Fruit fly (Drosophila melanogaster) whole organism, embryonic: ENCODE measurements around the gene CG5849.

Source experiments
- B-H1 ChIP-seq: fragments of 200-800 bp; sonication (Bioruptor generic); IDR thresholded peaks from 3 replicates; pipeline ENCODE4 v1.3.6; 2022; ENCODE audit warnings: missing biosample characterization, missing genetic modification characterization
- CG10462 ChIP-seq: fragments of 200-800 bp; sonication (Bioruptor generic); optimal IDR thresholded peaks from 2 replicates; lab custom pipeline; 2016; ENCODE audit warnings: missing biosample characterization, missing genetic modification characterization
- CG11085 ChIP-seq: fragments of 200-800 bp; sonication (Bioruptor generic); IDR thresholded peaks from 2 replicates; pipeline ENCODE4 v1.3.6; 2022; ENCODE audit warnings: missing biosample characterization, missing genetic modification characterization
- CG12236 ChIP-seq: fragments of 200-800 bp; sonication (Bioruptor generic); optimal IDR thresholded peaks from 2 replicates; lab custom pipeline; 2016; ENCODE audit warnings: missing biosample characterization, missing genetic modification characterization
- CG1233 ChIP-seq: fragments of 200-800 bp; sonication (Bioruptor generic); optimal IDR thresholded peaks from 4 replicates; lab custom pipeline; 2018; ENCODE audit warnings: missing biosample characterization, mild to moderate bottlenecking, missing genetic modification characterization
- CG13894 ChIP-seq: fragments of 200-800 bp; sonication (Bioruptor generic); optimal IDR thresholded peaks from 3 replicates; lab custom pipeline; 2018; ENCODE audit warnings: missing biosample characterization, mild to moderate bottlenecking, missing genetic modification characterization, moderate library complexity
- CG16779 ChIP-seq: fragments of 200-800 bp; sonication (Bioruptor generic); IDR thresholded peaks from 2 replicates; pipeline ENCODE4 v1.3.6; 2022; ENCODE audit warnings: missing biosample characterization, missing genetic modification characterization
- CG16815 ChIP-seq: fragments of 200-800 bp; sonication (Bioruptor generic); optimal IDR thresholded peaks from 3 replicates; lab custom pipeline; 2017; ENCODE audit warnings: missing biosample characterization, mild to moderate bottlenecking, missing genetic modification characterization
- CG17802 ChIP-seq: fragments of 200-800 bp; sonication (Bioruptor generic); optimal IDR thresholded peaks from 2 replicates; lab custom pipeline; 2018; ENCODE audit warnings: missing biosample characterization, mild to moderate bottlenecking, missing genetic modification characterization, moderate library complexity
- CG17912 ChIP-seq: fragments of 200-800 bp; sonication (Bioruptor generic); optimal IDR thresholded peaks from 2 replicates; lab custom pipeline; 2018; ENCODE audit warnings: missing biosample characterization, mild to moderate bottlenecking, missing genetic modification characterization
- CG18262 ChIP-seq: fragments of 200-800 bp; optimal IDR thresholded peaks from 3 replicates; lab custom pipeline; 2019; ENCODE audit warnings: missing biosample characterization, mild to moderate bottlenecking, missing genetic modification characterization, moderate library complexity
- CG2875 ChIP-seq: fragments of 200-800 bp; sonication (Bioruptor generic); optimal IDR thresholded peaks from 2 replicates; lab custom pipeline; 2017; ENCODE audit warnings: missing biosample characterization, mild to moderate bottlenecking, missing genetic modification characterization, missing genetic modification reagents
- CG31388 ChIP-seq: fragments of 200-800 bp; sonication (Bioruptor generic); optimal IDR thresholded peaks from 2 replicates; lab custom pipeline; 2016; ENCODE audit warnings: missing biosample characterization, missing genetic modification characterization
- CG32772 ChIP-seq: fragments of 200-800 bp; sonication (Bioruptor generic); IDR thresholded peaks from 2 replicates; pipeline ENCODE4 v1.3.6; 2022; ENCODE audit warnings: missing biosample characterization, missing genetic modification characterization
- CG3847 ChIP-seq: fragments of 200-800 bp; sonication (Bioruptor generic); IDR thresholded peaks from 2 replicates; pipeline ENCODE4 v1.3.6; 2022; ENCODE audit warnings: missing biosample characterization, missing genetic modification characterization
- CG3995 ChIP-seq: fragments of 200-800 bp; sonication (Bioruptor generic); optimal IDR thresholded peaks from 3 replicates; lab custom pipeline; 2016; ENCODE audit warnings: missing biosample characterization, missing genetic modification characterization
- CG4282 ChIP-seq: fragments of 200-800 bp; sonication (Bioruptor generic); optimal IDR thresholded peaks from 2 replicates; lab custom pipeline; 2016; ENCODE audit warnings: missing biosample characterization, missing genetic modification characterization
- CG5180 ChIP-seq: fragments of 200-800 bp; sonication (Bioruptor generic); optimal IDR thresholded peaks from 3 replicates; lab custom pipeline; 2017; ENCODE audit warnings: missing biosample characterization, missing genetic modification characterization, mild to moderate bottlenecking, moderate library complexity, missing genetic modification reagents
- CG7372 ChIP-seq: fragments of 200-800 bp; sonication (Bioruptor generic); IDR thresholded peaks from 2 replicates; pipeline ENCODE4 v1.3.6; 2022; ENCODE audit warnings: missing biosample characterization, missing genetic modification characterization
- CkIIα-i1 ChIP-seq: fragments of 200-800 bp; sonication (Bioruptor generic); IDR thresholded peaks from 2 replicates; pipeline ENCODE4 v1.3.6; 2022; ENCODE audit warnings: missing biosample characterization, missing genetic modification characterization
- Dp ChIP-seq: fragments of 200-800 bp; sonication (Bioruptor generic); optimal IDR thresholded peaks from 2 replicates; lab custom pipeline; 2018; ENCODE audit warnings: missing biosample characterization, mild to moderate bottlenecking, missing genetic modification characterization, moderate library complexity
- H15 ChIP-seq: fragments of 200-800 bp; sonication (Bioruptor generic); IDR thresholded peaks from 3 replicates; pipeline ENCODE4 v1.3.6; 2022; ENCODE audit warnings: missing biosample characterization, missing genetic modification characterization
- H2.0 ChIP-seq: fragments of 200-800 bp; sonication (Bioruptor generic); IDR thresholded peaks from 2 replicates; pipeline ENCODE4 v1.3.6; 2022; ENCODE audit warnings: missing biosample characterization, missing genetic modification characterization
- HHEX ChIP-seq: fragments of 200-800 bp; sonication (Bioruptor generic); optimal IDR thresholded peaks from 3 replicates; lab custom pipeline; 2017; ENCODE audit warnings: missing biosample characterization, mild to moderate bottlenecking, missing genetic modification characterization, missing genetic modification reagents
- Lhr ChIP-seq: fragments of 200-800 bp; sonication (Bioruptor generic); optimal IDR thresholded peaks from 3 replicates; lab custom pipeline; 2017; ENCODE audit warnings: mild to moderate bottlenecking, missing biosample characterization, missing genetic modification reagents, missing genetic modification characterization
- Opbp ChIP-seq: fragments of 200-800 bp; sonication (Bioruptor generic); IDR thresholded peaks from 3 replicates; pipeline ENCODE4 v1.3.6; 2022; ENCODE audit warnings: missing biosample characterization, missing genetic modification characterization; ENCODE audit not compliant: partially characterized antibody
- Poxn ChIP-seq: fragments of 200-800 bp; sonication (Bioruptor generic); IDR thresholded peaks from 2 replicates; pipeline ENCODE4 v1.3.6; 2022; ENCODE audit warnings: missing biosample characterization, missing genetic modification characterization
- Scr ChIP-seq: fragments of 200-800 bp; sonication (Bioruptor generic); IDR thresholded peaks from 2 replicates; pipeline ENCODE4 v1.3.6; 2022; ENCODE audit warnings: missing biosample characterization, missing genetic modification characterization; ENCODE audit not compliant: partially characterized antibody
- Xrp1 ChIP-seq: fragments of 200-800 bp; sonication (Bioruptor generic); IDR thresholded peaks from 2 replicates; pipeline ENCODE4 v1.3.6; 2022; ENCODE audit warnings: missing biosample characterization, missing genetic modification characterization
- ab ChIP-seq: fragments of 200-800 bp; sonication (Bioruptor generic); optimal IDR thresholded peaks from 2 replicates; lab custom pipeline; 2016; ENCODE audit warnings: missing biosample characterization, missing genetic modification characterization
- aop ChIP-seq: fragments of 200-800 bp; sonication (Bioruptor generic); IDR thresholded peaks from 2 replicates; pipeline ENCODE4 v1.3.6; 2022; ENCODE audit warnings: missing biosample characterization, missing genetic modification characterization
- bigmax ChIP-seq: fragments of 200-800 bp; sonication (Bioruptor generic); optimal IDR thresholded peaks from 2 replicates; lab custom pipeline; 2018; ENCODE audit warnings: missing biosample characterization, mild to moderate bottlenecking, missing genetic modification characterization
- bsh ChIP-seq, 2 experiments: fragments of 200-800 bp; sonication (Bioruptor generic); optimal IDR thresholded peaks; 2 replicates each; lab custom pipeline; 2017 to 2018; ENCODE audit warnings: mild to moderate bottlenecking in 2 of 2, missing biosample characterization in 2 of 2, missing genetic modification characterization in 2 of 2, moderate library complexity in 1 of 2
- cwo ChIP-seq: fragments of 200-800 bp; sonication (Bioruptor generic); optimal IDR thresholded peaks from 3 replicates; lab custom pipeline; 2017; ENCODE audit warnings: missing biosample characterization, missing genetic modification characterization, mild to moderate bottlenecking, moderate library complexity, missing genetic modification reagents
- dan ChIP-seq: fragments of 200-800 bp; sonication (Bioruptor generic); IDR thresholded peaks from 2 replicates; pipeline ENCODE4 v1.3.6; 2022; ENCODE audit warnings: missing biosample characterization, missing genetic modification characterization
- eve ChIP-seq, 2 experiments: fragments of >200 bp; optimal IDR thresholded peaks; 2 replicates each; lab custom pipeline; 2017; ENCODE audit warnings: missing biosample characterization in 2 of 2, missing genetic modification characterization in 2 of 2
- exex ChIP-seq: fragments of 200-800 bp; sonication (Bioruptor generic); optimal IDR thresholded peaks from 4 replicates; lab custom pipeline; 2018; ENCODE audit warnings: missing biosample characterization, mild to moderate bottlenecking, missing genetic modification characterization, moderate library complexity
- ftz-f1 ChIP-seq: fragments of 200-800 bp; sonication (Bioruptor generic); optimal IDR thresholded peaks from 2 replicates; lab custom pipeline; 2016; ENCODE audit warnings: missing biosample characterization, missing genetic modification characterization
- gem ChIP-seq: fragments of 200-800 bp; sonication (Bioruptor generic); optimal IDR thresholded peaks from 2 replicates; lab custom pipeline; 2019; ENCODE audit warnings: missing biosample characterization, mild to moderate bottlenecking, missing genetic modification characterization, moderate library complexity
- gro ChIP-seq: fragments of 200-800 bp; sonication (Bioruptor generic); optimal IDR thresholded peaks from 2 replicates; lab custom pipeline; 2016; ENCODE audit warnings: missing biosample characterization, missing genetic modification characterization
- h ChIP-seq: fragments of >200 bp; optimal IDR thresholded peaks from 2 replicates; lab custom pipeline; 2017
- hkb ChIP-seq, 2 experiments: fragments of 200-800 bp in 1 of 2; fragments of >200 bp in 1 of 2; sonication (Bioruptor generic) in 1 of 2; IDR thresholded peaks in 1 of 2; optimal IDR thresholded peaks in 1 of 2; 2 replicates each; pipeline versions ENCODE4 v1.3.6 to Lab custom; 2017 to 2022; ENCODE audit warnings: missing biosample characterization in 1 of 2, missing genetic modification characterization in 1 of 2
- jumu ChIP-seq: fragments of 200-800 bp; sonication (Bioruptor generic); optimal IDR thresholded peaks from 3 replicates; lab custom pipeline; 2016; ENCODE audit warnings: missing biosample characterization, missing genetic modification characterization
- lab ChIP-seq: fragments of 200-800 bp; sonication (Bioruptor generic); optimal IDR thresholded peaks from 3 replicates; lab custom pipeline; 2017; ENCODE audit warnings: missing biosample characterization, missing genetic modification characterization, mild to moderate bottlenecking, moderate library complexity, missing genetic modification reagents
- lbe ChIP-seq: fragments of 200-800 bp; sonication (Bioruptor generic); optimal IDR thresholded peaks from 2 replicates; lab custom pipeline; 2016; ENCODE audit warnings: missing biosample characterization, mild to moderate bottlenecking, missing genetic modification characterization
- lov ChIP-seq, 2 experiments: fragments of 200-800 bp in 1 of 2; fragments of >200 bp in 1 of 2; sonication (Bioruptor generic) in 1 of 2; IDR thresholded peaks in 1 of 2; optimal IDR thresholded peaks in 1 of 2; 2 replicates in 1 of 2; 3 replicates in 1 of 2; pipeline versions ENCODE4 v1.3.6 to Lab custom; 2017 to 2022; ENCODE audit warnings: missing biosample characterization in 1 of 2, missing genetic modification characterization in 1 of 2
- row ChIP-seq: fragments of 200-800 bp; sonication (Bioruptor generic); IDR thresholded peaks from 3 replicates; pipeline ENCODE4 v1.3.6; 2022; ENCODE audit warnings: missing biosample characterization, missing genetic modification characterization
- stc ChIP-seq: fragments of 200-800 bp; sonication (Bioruptor generic); IDR thresholded peaks from 2 replicates; pipeline ENCODE4 v1.3.6; 2022; ENCODE audit warnings: missing biosample characterization, missing genetic modification characterization
- trh ChIP-seq: fragments of 200-800 bp; sonication (Bioruptor generic); optimal IDR thresholded peaks from 2 replicates; lab custom pipeline; 2016; ENCODE audit warnings: missing biosample characterization, missing genetic modification characterization
- twi ChIP-seq: fragments of 200-800 bp; optimal IDR thresholded peaks from 2 replicates; lab custom pipeline; 2019; ENCODE audit warnings: missing biosample characterization, mild to moderate bottlenecking, missing genetic modification characterization, moderate library complexity
- unc-4 ChIP-seq: fragments of 200-800 bp; sonication (Bioruptor generic); IDR thresholded peaks from 2 replicates; pipeline ENCODE4 v1.3.6; 2022; ENCODE audit warnings: missing biosample characterization, missing genetic modification characterization; ENCODE audit not compliant: partially characterized antibody

The CG5849 gene

dm6 chr3R:21777660-21778059 lies 37.8 kb downstream of the CG5849 start, which contains the start of gene Polr1H (continued):
- TF ChIP-seq Lhr (GFP tag; lab: Kevin White, UChicago), result peak; percentile 70
- TF ChIP-seq Poxn, result no peak
- TF ChIP-seq Dp, result peak; percentile 81
- TF ChIP-seq lab, result no peak
- no peak for TF ChIP-seq CG12236 (GFP tag; lab: Kevin White, UChicago)
- no peak for TF ChIP-seq CG31388 (GFP tag; lab: Kevin White, UChicago)
- no peak for TF ChIP-seq CG18262 (tag; lab: Kevin White, UChicago)
- no peak for TF ChIP-seq hkb (optimal IDR thresholded peaks at IDR 0.05; lab: Kevin White, UChicago)
- TF ChIP-seq hkb (GFP tag; IDR thresholded peaks at IDR 0.05; lab: Robert Waterston, UW), result no peak
- TF ChIP-seq gro (GFP tag; lab: Kevin White, UChicago), result no peak
- TF ChIP-seq CG2875 (GFP tag; lab: Kevin White, UChicago), result no peak
- TF ChIP-seq exex, result no peak
- TF ChIP-seq Opbp, result no peak
- TF ChIP-seq H2.0 (GFP tag; lab: Robert Waterston, UW), result no peak
- no peak for TF ChIP-seq ftz-f1
- no peak for TF ChIP-seq CG7372 (GFP tag; lab: Robert Waterston, UW)
- TF ChIP-seq stc (GFP tag; lab: Robert Waterston, UW), result no peak
- no peak for TF ChIP-seq CG3847 (GFP tag; lab: Robert Waterston, UW)
- no peak for TF ChIP-seq Scr (GFP tag; lab: Robert Waterston, UW)
- no peak for TF ChIP-seq CG1233 (GFP tag; lab: Kevin White, UChicago)
- TF ChIP-seq CG5180 (GFP tag; lab: Kevin White, UChicago), result no peak
- TF ChIP-seq B-H1 (GFP tag; lab: Robert Waterston, UW), result no peak
- no peak for TF ChIP-seq H15 (GFP tag; lab: Robert Waterston, UW)
- TF ChIP-seq bsh (GFP tag; optimal IDR thresholded peaks at IDR 0.05; lab: Kevin White, UChicago), result no peak
- TF ChIP-seq CG17802 (tag; lab: Kevin White, UChicago), result no peak
- no peak for TF ChIP-seq CG16815 (GFP tag; lab: Kevin White, UChicago)
- TF ChIP-seq CG17912, result no peak
- no peak for TF ChIP-seq lov (optimal IDR thresholded peaks at IDR 0.05; lab: Kevin White, UChicago)
- TF ChIP-seq lov (GFP tag; IDR thresholded peaks at IDR 0.05; lab: Robert Waterston, UW), result no peak
- TF ChIP-seq CG13894, result no peak
- no peak for TF ChIP-seq gem
- no peak for TF ChIP-seq CG10462 (GFP tag; lab: Kevin White, UChicago)
- TF ChIP-seq ab (GFP tag; lab: Kevin White, UChicago), result no peak
- TF ChIP-seq aop (GFP tag; lab: Robert Waterston, UW), result no peak
- TF ChIP-seq cwo, result peak; percentile 91
- no peak for TF ChIP-seq bigmax (GFP tag; lab: Kevin White, UChicago)
- TF ChIP-seq unc-4, result no peak
- TF ChIP-seq CG3995, result no peak
- no peak for TF ChIP-seq trh (GFP tag; lab: Kevin White, UChicago)
- no peak for TF ChIP-seq row (GFP tag; lab: Robert Waterston, UW)
- TF ChIP-seq CG11085 (GFP tag; lab: Robert Waterston, UW), result no peak
- TF ChIP-seq eve (GFP tag; optimal IDR thresholded peaks at IDR 0.05; lab: Kevin White, UChicago), result no peak
- TF ChIP-seq twi, result no peak
- TF ChIP-seq lbe (GFP tag; lab: Kevin White, UChicago), result no peak
- TF ChIP-seq dan, result no peak
- TF ChIP-seq HHEX, result no peak
- TF ChIP-seq CG32772, result no peak
- no peak for TF ChIP-seq h (lab: Kevin White, UChicago)
- TF ChIP-seq CG16779 (GFP tag; lab: Robert Waterston, UW), result no peak
- no peak for TF ChIP-seq CG4282 (GFP tag; lab: Kevin White, UChicago)
- TF ChIP-seq Xrp1 (GFP tag; lab: Robert Waterston, UW), result no peak
- no peak for TF ChIP-seq CkIIα-i1
- TF ChIP-seq jumu (GFP tag; lab: Kevin White, UChicago), result no peak
